Fruit fly (Drosophila melanogaster) whole organism, embryonic: Measurements from ENCODE around the gene CG1927.

ENCODE experiments used
- Adf1 ChIP-seq: fragments of 200-800 bp; sonication (Bioruptor generic); IDR thresholded peaks from 2 replicates; pipeline ENCODE4 v1.3.6; 2022; ENCODE audit warnings: missing biosample characterization, missing genetic modification characterization
- Aef1 ChIP-seq: fragments of 200-800 bp; sonication (Bioruptor generic); IDR thresholded peaks from 3 replicates; pipeline ENCODE4 v1.3.6; 2022; ENCODE audit warnings: missing biosample characterization, missing genetic modification characterization
- B-H1 ChIP-seq: fragments of 200-800 bp; sonication (Bioruptor generic); IDR thresholded peaks from 3 replicates; pipeline ENCODE4 v1.3.6; 2022; ENCODE audit warnings: missing biosample characterization, missing genetic modification characterization
- Bgb ChIP-seq: fragments of 200-800 bp; sonication (Bioruptor generic); IDR thresholded peaks from 2 replicates; pipeline ENCODE4 v1.3.6; 2022; ENCODE audit warnings: missing biosample characterization, missing genetic modification characterization; ENCODE audit not compliant: partially characterized antibody
- CG10209 ChIP-seq: fragments of 200-800 bp; sonication (Bioruptor generic); optimal IDR thresholded peaks from 3 replicates; lab custom pipeline; 2017; ENCODE audit warnings: missing biosample characterization, mild to moderate bottlenecking, missing genetic modification characterization, missing genetic modification reagents
- CG10267 ChIP-seq: fragments of 200-800 bp; sonication (Bioruptor generic); optimal IDR thresholded peaks from 2 replicates; lab custom pipeline; 2018; ENCODE audit warnings: missing biosample characterization, mild to moderate bottlenecking, missing genetic modification characterization, moderate library complexity
- CG11504 ChIP-seq: fragments of 200-800 bp; sonication (Bioruptor generic); optimal IDR thresholded peaks from 3 replicates; lab custom pipeline; 2019; ENCODE audit warnings: missing biosample characterization, mild to moderate bottlenecking, missing genetic modification characterization, moderate library complexity
- CG13287 ChIP-seq: fragments of 200-800 bp; sonication (Bioruptor generic); IDR thresholded peaks from 2 replicates; pipeline ENCODE4 v1.3.6; 2022; ENCODE audit warnings: missing biosample characterization, missing genetic modification characterization; ENCODE audit not compliant: partially characterized antibody
- CG13296 ChIP-seq: fragments of 200-800 bp; sonication (Bioruptor generic); optimal IDR thresholded peaks from 3 replicates; lab custom pipeline; 2018; ENCODE audit warnings: missing biosample characterization, mild to moderate bottlenecking, missing genetic modification characterization
- CG14965 ChIP-seq: fragments of 200-800 bp; sonication (Bioruptor generic); optimal IDR thresholded peaks from 2 replicates; lab custom pipeline; 2016; ENCODE audit warnings: missing biosample characterization, missing genetic modification characterization, borderline replicate concordance
- CG15011 ChIP-seq: fragments of 200-800 bp; sonication (Bioruptor generic); optimal IDR thresholded peaks from 3 replicates; lab custom pipeline; 2018; ENCODE audit warnings: missing biosample characterization, mild to moderate bottlenecking, missing genetic modification characterization
- CG15514 ChIP-seq: fragments of 200-800 bp; sonication (Bioruptor generic); optimal IDR thresholded peaks from 3 replicates; lab custom pipeline; 2017; ENCODE audit warnings: missing biosample characterization, missing genetic modification characterization, mild to moderate bottlenecking, moderate library complexity, missing genetic modification reagents
- CG17829 ChIP-seq: fragments of 200-800 bp; optimal IDR thresholded peaks from 2 replicates; lab custom pipeline; 2019; ENCODE audit warnings: missing biosample characterization, mild to moderate bottlenecking, missing genetic modification characterization, moderate library complexity
- CG2116 ChIP-seq: fragments of 200-800 bp; sonication (Bioruptor generic); optimal IDR thresholded peaks from 3 replicates; lab custom pipeline; 2018; ENCODE audit warnings: missing biosample characterization, mild to moderate bottlenecking, missing genetic modification characterization
- CG31441 ChIP-seq: fragments of 200-800 bp; sonication (Bioruptor generic); IDR thresholded peaks from 2 replicates; pipeline ENCODE4 v1.3.6; 2022; ENCODE audit warnings: missing biosample characterization, missing genetic modification characterization
- CG34224 ChIP-seq: fragments of 200-800 bp; sonication (Bioruptor generic); IDR thresholded peaks from 3 replicates; pipeline ENCODE4 v1.3.6; 2022; ENCODE audit warnings: missing biosample characterization, missing genetic modification characterization; ENCODE audit not compliant: partially characterized antibody
- CG3838 ChIP-seq: fragments of 200-800 bp; sonication (Bioruptor generic); optimal IDR thresholded peaks from 3 replicates; lab custom pipeline; 2016; ENCODE audit warnings: missing biosample characterization, missing genetic modification characterization
- CG4360 ChIP-seq: fragments of 200-800 bp; sonication (Bioruptor generic); IDR thresholded peaks from 2 replicates; pipeline ENCODE4 v1.3.6; 2022; ENCODE audit warnings: missing biosample characterization, missing genetic modification characterization
- CG6765 ChIP-seq: fragments of 200-800 bp; sonication (Bioruptor generic); optimal IDR thresholded peaks from 3 replicates; lab custom pipeline; 2017; ENCODE audit warnings: missing biosample characterization, mild to moderate bottlenecking, missing genetic modification characterization
- CG8924 ChIP-seq: fragments of 200-800 bp; optimal IDR thresholded peaks from 3 replicates; lab custom pipeline; 2019; ENCODE audit warnings: missing biosample characterization, mild to moderate bottlenecking, missing genetic modification characterization, moderate library complexity
- CG9797 ChIP-seq: fragments of 200-800 bp; sonication (Bioruptor generic); optimal IDR thresholded peaks from 3 replicates; lab custom pipeline; 2018; ENCODE audit warnings: missing biosample characterization, mild to moderate bottlenecking, missing genetic modification characterization
- CrebB ChIP-seq: fragments of 200-800 bp; sonication (Bioruptor generic); optimal IDR thresholded peaks from 3 replicates; lab custom pipeline; 2018; ENCODE audit warnings: missing biosample characterization, mild to moderate bottlenecking, missing genetic modification characterization
- HmgZ ChIP-seq: fragments of 200-800 bp; sonication (Bioruptor generic); optimal IDR thresholded peaks from 2 replicates; lab custom pipeline; 2018; ENCODE audit warnings: missing biosample characterization, mild to moderate bottlenecking, missing genetic modification characterization
- Jarid2 ChIP-seq: fragments of 200-800 bp; sonication (Bioruptor generic); optimal IDR thresholded peaks from 3 replicates; lab custom pipeline; 2017; ENCODE audit warnings: mild to moderate bottlenecking, missing biosample characterization, missing genetic modification reagents, missing genetic modification characterization
- MESR4 ChIP-seq: fragments of 200-800 bp; sonication (Bioruptor generic); optimal IDR thresholded peaks from 2 replicates; lab custom pipeline; 2018; ENCODE audit warnings: missing biosample characterization, mild to moderate bottlenecking, missing genetic modification characterization, moderate library complexity
- Max ChIP-seq: fragments of 200-800 bp; sonication (Bioruptor generic); optimal IDR thresholded peaks from 2 replicates; lab custom pipeline; 2016; ENCODE audit warnings: missing biosample characterization, mild to moderate bottlenecking, missing genetic modification characterization
- PHDP ChIP-seq: fragments of 200-800 bp; sonication (Bioruptor generic); optimal IDR thresholded peaks from 3 replicates; lab custom pipeline; 2018; ENCODE audit warnings: missing biosample characterization, mild to moderate bottlenecking, missing genetic modification characterization, moderate library complexity
- Stat92E ChIP-seq, 3 experiments: fragments of >200 bp in 2 of 3; fragments of 200-800 bp in 1 of 3; sonication (Bioruptor generic) in 1 of 3; optimal IDR thresholded peaks; 2 replicates each; lab custom pipeline; 2017 to 2019; ENCODE audit warnings: missing biosample characterization in 3 of 3, missing genetic modification characterization in 3 of 3, mild to moderate bottlenecking in 1 of 3, moderate library complexity in 1 of 3
- amos ChIP-seq: fragments of 200-800 bp; sonication (Bioruptor generic); IDR thresholded peaks from 2 replicates; pipeline ENCODE4 v1.3.6; 2022; ENCODE audit warnings: missing biosample characterization, missing genetic modification characterization; ENCODE audit not compliant: partially characterized antibody
- aop ChIP-seq: fragments of 200-800 bp; sonication (Bioruptor generic); IDR thresholded peaks from 2 replicates; pipeline ENCODE4 v1.3.6; 2022; ENCODE audit warnings: missing biosample characterization, missing genetic modification characterization
- ash1 ChIP-seq: fragments of 200-800 bp; sonication (Bioruptor generic); optimal IDR thresholded peaks from 2 replicates; lab custom pipeline; 2018; ENCODE audit warnings: missing biosample characterization, mild to moderate bottlenecking, missing genetic modification characterization
- corto ChIP-seq: fragments of 200-800 bp; sonication (Bioruptor generic); optimal IDR thresholded peaks from 2 replicates; lab custom pipeline; 2016; ENCODE audit warnings: missing biosample characterization, mild to moderate bottlenecking, missing genetic modification characterization, moderate library complexity
- ftz-f1 ChIP-seq: fragments of 200-800 bp; sonication (Bioruptor generic); optimal IDR thresholded peaks from 2 replicates; lab custom pipeline; 2016; ENCODE audit warnings: missing biosample characterization, missing genetic modification characterization
- hbn ChIP-seq: fragments of 200-800 bp; sonication (Bioruptor generic); IDR thresholded peaks from 2 replicates; pipeline ENCODE4 v1.3.6; 2022; ENCODE audit warnings: missing biosample characterization, missing genetic modification characterization; ENCODE audit not compliant: partially characterized antibody
- jumu ChIP-seq: fragments of 200-800 bp; sonication (Bioruptor generic); optimal IDR thresholded peaks from 3 replicates; lab custom pipeline; 2016; ENCODE audit warnings: missing biosample characterization, missing genetic modification characterization
- kah ChIP-seq: fragments of 200-800 bp; sonication (Bioruptor generic); optimal IDR thresholded peaks from 2 replicates; lab custom pipeline; 2018; ENCODE audit warnings: missing biosample characterization, mild to moderate bottlenecking, missing genetic modification characterization
- lbe ChIP-seq: fragments of 200-800 bp; sonication (Bioruptor generic); optimal IDR thresholded peaks from 2 replicates; lab custom pipeline; 2016; ENCODE audit warnings: missing biosample characterization, mild to moderate bottlenecking, missing genetic modification characterization
- onecut ChIP-seq: fragments of 200-800 bp; sonication (Bioruptor generic); IDR thresholded peaks from 2 replicates; pipeline ENCODE4 v1.3.6; 2022; ENCODE audit warnings: missing biosample characterization, missing genetic modification characterization
- row ChIP-seq: fragments of 200-800 bp; sonication (Bioruptor generic); IDR thresholded peaks from 3 replicates; pipeline ENCODE4 v1.3.6; 2022; ENCODE audit warnings: missing biosample characterization, missing genetic modification characterization
- scrt ChIP-seq: fragments of 200-800 bp; sonication (Bioruptor generic); optimal IDR thresholded peaks from 2 replicates; lab custom pipeline; 2018; ENCODE audit warnings: missing biosample characterization, mild to moderate bottlenecking, missing genetic modification characterization, moderate library complexity
- sens ChIP-seq: fragments of 200-800 bp; sonication (Bioruptor generic); peaks from one replicate; lab custom pipeline; 2016; ENCODE audit warnings: missing biosample characterization, missing genetic modification characterization
- sna ChIP-seq: fragments of 200-800 bp; sonication (Bioruptor generic); IDR thresholded peaks from 2 replicates; pipeline ENCODE4 v1.3.6; 2022; ENCODE audit warnings: missing biosample characterization, missing genetic modification characterization; ENCODE audit not compliant: partially characterized antibody
- stwl ChIP-seq: fragments of 200-800 bp; sonication (Bioruptor generic); optimal IDR thresholded peaks from 3 replicates; lab custom pipeline; 2018; ENCODE audit warnings: missing biosample characterization, mild to moderate bottlenecking, missing genetic modification characterization, moderate library complexity
- tll ChIP-seq, 2 experiments: fragments of 200-800 bp in 1 of 2; fragments of >200 bp in 1 of 2; sonication (Bioruptor generic) in 1 of 2; optimal IDR thresholded peaks; 2 replicates each; lab custom pipeline; 2017 to 2019; ENCODE audit warnings: missing biosample characterization in 2 of 2, missing genetic modification characterization in 2 of 2, mild to moderate bottlenecking in 1 of 2, moderate library complexity in 1 of 2
- tna ChIP-seq: fragments of 200-800 bp; sonication (Bioruptor generic); IDR thresholded peaks from 2 replicates; pipeline ENCODE4 v1.3.6; 2022; ENCODE audit warnings: missing biosample characterization, missing genetic modification characterization; ENCODE audit not compliant: partially characterized antibody
- unc-4 ChIP-seq: fragments of 200-800 bp; sonication (Bioruptor generic); IDR thresholded peaks from 2 replicates; pipeline ENCODE4 v1.3.6; 2022; ENCODE audit warnings: missing biosample characterization, missing genetic modification characterization; ENCODE audit not compliant: partially characterized antibody
- wek ChIP-seq: fragments of 200-800 bp; sonication (Bioruptor generic); optimal IDR thresholded peaks from 3 replicates; lab custom pipeline; 2018; ENCODE audit warnings: missing biosample characterization, mild to moderate bottlenecking, missing genetic modification characterization, moderate library complexity
- zen ChIP-seq: fragments of 200-800 bp; sonication (Bioruptor generic); optimal IDR thresholded peaks from 3 replicates; lab custom pipeline; 2018; ENCODE audit warnings: missing biosample characterization, mild to moderate bottlenecking, missing genetic modification characterization, moderate library complexity

Gene CG1927

DNA sequence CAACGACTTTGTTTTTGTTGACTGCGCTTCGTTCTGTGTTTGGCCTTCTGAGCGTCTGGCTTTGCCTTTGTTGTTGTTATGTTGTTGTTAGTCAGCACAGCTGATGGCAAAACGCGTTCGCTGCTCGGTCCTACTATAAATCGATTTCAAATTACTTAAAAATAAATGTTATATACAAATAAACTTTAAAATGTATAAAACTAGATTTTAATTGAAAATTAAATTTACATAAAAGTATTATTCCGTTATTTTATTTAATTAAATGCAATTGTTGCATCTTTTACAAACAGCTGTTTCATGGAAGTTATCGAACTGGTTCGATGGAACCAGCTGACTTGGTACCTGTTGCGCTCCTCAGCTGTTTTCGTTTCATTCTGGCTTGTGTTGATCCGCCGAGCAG lies 5.8 kb downstream of the CG1927 start, which contains the start of gene mv:
Gene mv, minus strand, starts transcription at position 80 of the 400 bp plus-strand sequence.
- peak; percentile 99 for TF ChIP-seq CG15514 (GFP tag; lab: Kevin White, UChicago)
- TF ChIP-seq corto = no peak
- TF ChIP-seq aop = no peak
- peak; percentile 37; the same call in 1 of the 2 replicates for TF ChIP-seq hbn (GFP tag; lab: Robert Waterston, UW)
- TF ChIP-seq CG4360 = peak; percentile 94
- no peak for TF ChIP-seq Adf1 (GFP tag; lab: Robert Waterston, UW)
- TF ChIP-seq stwl (tag; lab: Kevin White, UChicago) = peak; percentile 23
- peak; percentile 42 for TF ChIP-seq CG17829 (tag; lab: Kevin White, UChicago)
- TF ChIP-seq wek (GFP tag; lab: Kevin White, UChicago) = no peak
- TF ChIP-seq HmgZ (tag; lab: Kevin White, UChicago) = peak; percentile 18
- TF ChIP-seq row (GFP tag; lab: Robert Waterston, UW) = peak; percentile 11; the same call in 1 of the 3 replicates
- TF ChIP-seq CG14965 (GFP tag; lab: Kevin White, UChicago) = no peak
- TF ChIP-seq tll (GFP tag; optimal IDR thresholded peaks at IDR 0.05; lab: Kevin White, UChicago) = peak in 1 of 2 experiments; percentile 35
- TF ChIP-seq CG9797 (GFP tag; lab: Kevin White, UChicago) = peak; percentile 61
- TF ChIP-seq jumu (GFP tag; lab: Kevin White, UChicago) = no peak
- TF ChIP-seq CG6765 (GFP tag; lab: Kevin White, UChicago) = no peak
- peak; percentile 32 for TF ChIP-seq Bgb (GFP tag; lab: Robert Waterston, UW)
- 0 out of 2 replicates have a peak, but pooled peaks have one; percentile 20 for TF ChIP-seq onecut (GFP tag; lab: Robert Waterston, UW)
- no peak for TF ChIP-seq zen (tag; lab: Kevin White, UChicago)
- peak; percentile 49 for TF ChIP-seq lbe
- peak; percentile 22; the same call in 1 of the 2 replicates for TF ChIP-seq CG31441 (GFP tag; lab: Robert Waterston, UW)
- TF ChIP-seq CG8924 (tag; lab: Kevin White, UChicago) = peak; percentile 19
- TF ChIP-seq Max (GFP tag; lab: Kevin White, UChicago) = no peak
- peak; percentile 73 for TF ChIP-seq CG13287 (GFP tag; lab: Robert Waterston, UW)
- TF ChIP-seq MESR4 (GFP tag; lab: Kevin White, UChicago) = peak; percentile 16
- peak; percentile 98 for TF ChIP-seq kah (GFP tag; lab: Kevin White, UChicago)
- TF ChIP-seq ftz-f1 (GFP tag; lab: Kevin White, UChicago) = peak; percentile 72
- TF ChIP-seq CG3838 (GFP tag; lab: Kevin White, UChicago) = no peak
- peak; percentile 42 for TF ChIP-seq CG10267 (tag; lab: Kevin White, UChicago)
- TF ChIP-seq PHDP = peak; percentile 8
- peak in 1 of 3 experiments; percentile 61 for TF ChIP-seq Stat92E (GFP tag; optimal IDR thresholded peaks at IDR 0.05; lab: Kevin White, UChicago)
- TF ChIP-seq CG10209 (GFP tag; lab: Kevin White, UChicago) = no peak
- TF ChIP-seq B-H1 (GFP tag; lab: Robert Waterston, UW) = no peak
- no peak for TF ChIP-seq CG15011
- TF ChIP-seq amos (GFP tag; lab: Robert Waterston, UW) = peak; percentile 31; the same call in 1 of the 2 replicates
- TF ChIP-seq CG11504 (tag; lab: Kevin White, UChicago) = peak; percentile 11
- peak; percentile 61 for TF ChIP-seq unc-4 (GFP tag; lab: Robert Waterston, UW)
- TF ChIP-seq sna = 0 out of 2 replicates have a peak, but pooled peaks have one; percentile 50
- peak; percentile 55 for TF ChIP-seq CG34224 (GFP tag; lab: Robert Waterston, UW)
- TF ChIP-seq Aef1 (GFP tag; lab: Robert Waterston, UW) = peak; percentile 33; the same call in 2 of the 3 replicates
- no peak for TF ChIP-seq CrebB (tag; lab: Kevin White, UChicago)
- TF ChIP-seq ash1 (GFP tag; lab: Kevin White, UChicago) = no peak
- TF ChIP-seq sens (GFP tag; lab: Kevin White, UChicago) = peak; percentile 48
- TF ChIP-seq CG2116 = peak; percentile 62
- TF ChIP-seq Jarid2 = peak; percentile 37
- no peak for TF ChIP-seq CG13296
- no peak for TF ChIP-seq tna (GFP tag; lab: Robert Waterston, UW)
- TF ChIP-seq scrt (GFP tag; lab: Kevin White, UChicago) = peak; percentile 97
